Fruit fly (Drosophila melanogaster) whole organism, embryonic: ENCODE measurements around the gene Spec2.
A peak's percentile ranks its signal among the peaks of the same experiment; 100 is the strongest.

Source experiments
- Bdp1 ChIP-seq: fragments of 200-800 bp; sonication (Bioruptor generic); optimal IDR thresholded peaks from 3 replicates; lab custom pipeline; 2016; ENCODE audit warnings: missing biosample characterization, missing genetic modification characterization
- Bgb ChIP-seq: fragments of 200-800 bp; sonication (Bioruptor generic); IDR thresholded peaks from 2 replicates; pipeline ENCODE4 v1.3.6; 2022; ENCODE audit warnings: missing biosample characterization, missing genetic modification characterization; ENCODE audit not compliant: partially characterized antibody
- CG11695 ChIP-seq: fragments of 200-800 bp; sonication (Bioruptor generic); IDR thresholded peaks from 3 replicates; pipeline ENCODE4 v1.3.6; 2022; ENCODE audit warnings: missing biosample characterization, missing genetic modification characterization
- CG11723 ChIP-seq: fragments of 200-800 bp; sonication (Bioruptor generic); optimal IDR thresholded peaks from 2 replicates; lab custom pipeline; 2017; ENCODE audit warnings: missing biosample characterization, mild to moderate bottlenecking, missing genetic modification characterization
- CG12942 ChIP-seq: fragments of 200-800 bp; sonication (Bioruptor generic); optimal IDR thresholded peaks from 3 replicates; lab custom pipeline; 2016; ENCODE audit warnings: missing biosample characterization, missing genetic modification characterization
- CG14667 ChIP-seq: fragments of 200-800 bp; sonication (Bioruptor generic); IDR thresholded peaks from 2 replicates; pipeline ENCODE4 v1.3.6; 2022; ENCODE audit warnings: missing biosample characterization, missing genetic modification characterization
- CG15514 ChIP-seq: fragments of 200-800 bp; sonication (Bioruptor generic); optimal IDR thresholded peaks from 3 replicates; lab custom pipeline; 2017; ENCODE audit warnings: missing biosample characterization, missing genetic modification characterization, mild to moderate bottlenecking, moderate library complexity, missing genetic modification reagents
- CG1602 ChIP-seq: fragments of 200-800 bp; sonication (Bioruptor generic); optimal IDR thresholded peaks from 3 replicates; lab custom pipeline; 2016; ENCODE audit warnings: missing biosample characterization, missing genetic modification characterization
- CG16815 ChIP-seq: fragments of 200-800 bp; sonication (Bioruptor generic); optimal IDR thresholded peaks from 3 replicates; lab custom pipeline; 2017; ENCODE audit warnings: missing biosample characterization, mild to moderate bottlenecking, missing genetic modification characterization
- CG17186 ChIP-seq: fragments of 200-800 bp; sonication (Bioruptor generic); optimal IDR thresholded peaks from 3 replicates; lab custom pipeline; 2017; ENCODE audit warnings: missing biosample characterization, missing genetic modification reagents, missing genetic modification characterization
- CG17612 ChIP-seq: fragments of 200-800 bp; sonication (Bioruptor generic); IDR thresholded peaks from 2 replicates; pipeline ENCODE4 v1.3.6; 2022; ENCODE audit warnings: missing biosample characterization, missing genetic modification characterization
- CG17912 ChIP-seq: fragments of 200-800 bp; sonication (Bioruptor generic); optimal IDR thresholded peaks from 2 replicates; lab custom pipeline; 2018; ENCODE audit warnings: missing biosample characterization, mild to moderate bottlenecking, missing genetic modification characterization
- CG2199 ChIP-seq: fragments of 200-800 bp; sonication (Bioruptor generic); IDR thresholded peaks from 3 replicates; pipeline ENCODE4 v1.3.6; 2022; ENCODE audit warnings: missing biosample characterization, missing genetic modification characterization
- CG30020 ChIP-seq: fragments of 200-800 bp; optimal IDR thresholded peaks from 2 replicates; lab custom pipeline; 2019; ENCODE audit warnings: missing biosample characterization, mild to moderate bottlenecking, missing genetic modification characterization, moderate library complexity
- CG31365 ChIP-seq: fragments of 200-800 bp; sonication (Bioruptor generic); optimal IDR thresholded peaks from 2 replicates; lab custom pipeline; 2018; ENCODE audit warnings: missing biosample characterization, mild to moderate bottlenecking, missing genetic modification characterization
- CG33213 ChIP-seq: fragments of 200-800 bp; sonication (Bioruptor generic); optimal IDR thresholded peaks from 3 replicates; lab custom pipeline; 2016; ENCODE audit warnings: missing biosample characterization, missing genetic modification characterization
- CG3838 ChIP-seq: fragments of 200-800 bp; sonication (Bioruptor generic); optimal IDR thresholded peaks from 3 replicates; lab custom pipeline; 2016; ENCODE audit warnings: missing biosample characterization, missing genetic modification characterization
- CG4404 ChIP-seq: fragments of 200-800 bp; sonication (Bioruptor generic); IDR thresholded peaks from 2 replicates; pipeline ENCODE4 v1.3.6; 2022; ENCODE audit warnings: missing biosample characterization, missing genetic modification characterization
- CG4820 ChIP-seq: fragments of 200-800 bp; sonication (Bioruptor generic); optimal IDR thresholded peaks from 3 replicates; lab custom pipeline; 2016; ENCODE audit warnings: missing biosample characterization, missing genetic modification characterization
- CG4854 ChIP-seq: fragments of 200-800 bp; sonication (Bioruptor generic); optimal IDR thresholded peaks from 2 replicates; lab custom pipeline; 2016; ENCODE audit warnings: missing biosample characterization, missing genetic modification characterization, inconsistent platforms
- CG6854 ChIP-seq: fragments of 200-800 bp; sonication (Bioruptor generic); optimal IDR thresholded peaks from 3 replicates; lab custom pipeline; 2017; ENCODE audit warnings: missing biosample characterization, mild to moderate bottlenecking, missing genetic modification characterization
- CG7963 ChIP-seq: fragments of 200-800 bp; sonication (Bioruptor generic); IDR thresholded peaks from 3 replicates; pipeline ENCODE4 v1.3.6; 2022; ENCODE audit warnings: missing biosample characterization, missing genetic modification characterization; ENCODE audit not compliant: partially characterized antibody
- CG8765 ChIP-seq: fragments of 200-800 bp; sonication (Bioruptor generic); IDR thresholded peaks from 2 replicates; pipeline ENCODE4 v1.3.6; 2022; ENCODE audit warnings: missing biosample characterization, missing genetic modification characterization
- CHES-1-like ChIP-seq: fragments of 200-800 bp; sonication (Bioruptor generic); optimal IDR thresholded peaks from 2 replicates; lab custom pipeline; 2016; ENCODE audit warnings: missing biosample characterization, missing genetic modification characterization
- CTCF ChIP-seq: fragments of 200-800 bp; sonication (Bioruptor generic); optimal IDR thresholded peaks from 2 replicates; lab custom pipeline; 2017; ENCODE audit warnings: missing biosample characterization, mild to moderate bottlenecking, missing genetic modification characterization, moderate library complexity
- Dip2 ChIP-seq: fragments of 200-800 bp; sonication (Bioruptor generic); IDR thresholded peaks from 2 replicates; pipeline ENCODE4 v1.3.6; 2022; ENCODE audit warnings: missing biosample characterization, missing genetic modification characterization
- ERR ChIP-seq: fragments of 200-800 bp; sonication (Bioruptor generic); optimal IDR thresholded peaks from 2 replicates; lab custom pipeline; 2016; ENCODE audit warnings: missing biosample characterization, missing genetic modification characterization
- Ets65A ChIP-seq: fragments of 200-800 bp; sonication (Bioruptor generic); peaks from one replicate; lab custom pipeline; 2016; ENCODE audit warnings: missing biosample characterization, missing genetic modification characterization
- Gsc ChIP-seq: fragments of 200-800 bp; sonication (Bioruptor generic); IDR thresholded peaks from 2 replicates; pipeline ENCODE4 v1.3.6; 2022; ENCODE audit warnings: missing biosample characterization, missing genetic modification characterization
- Gug ChIP-seq: fragments of 200-800 bp; sonication (Bioruptor generic); IDR thresholded peaks from 4 replicates; pipeline ENCODE4 v1.3.6; 2022; ENCODE audit warnings: missing biosample characterization, missing genetic modification characterization
- H2.0 ChIP-seq: fragments of 200-800 bp; sonication (Bioruptor generic); IDR thresholded peaks from 2 replicates; pipeline ENCODE4 v1.3.6; 2022; ENCODE audit warnings: missing biosample characterization, missing genetic modification characterization
- HLHmδ ChIP-seq: fragments of 200-800 bp; sonication (Bioruptor generic); optimal IDR thresholded peaks from 2 replicates; lab custom pipeline; 2018; ENCODE audit warnings: missing biosample characterization, mild to moderate bottlenecking, missing genetic modification characterization, moderate library complexity
- NC2α ChIP-seq: fragments of 200-800 bp; sonication (Bioruptor generic); optimal IDR thresholded peaks from 2 replicates; lab custom pipeline; 2016; ENCODE audit warnings: missing biosample characterization, missing genetic modification characterization
- Oli ChIP-seq: fragments of 200-800 bp; sonication (Bioruptor generic); optimal IDR thresholded peaks from 2 replicates; lab custom pipeline; 2018; ENCODE audit warnings: missing biosample characterization, mild to moderate bottlenecking, missing genetic modification characterization, moderate library complexity
- Side ChIP-seq: fragments of 200-800 bp; sonication (Bioruptor generic); optimal IDR thresholded peaks from 2 replicates; lab custom pipeline; 2016; ENCODE audit warnings: missing biosample characterization, missing genetic modification characterization
- Sin3A ChIP-seq: fragments of >200 bp; optimal IDR thresholded peaks from 2 replicates; lab custom pipeline; 2018
- Tbp ChIP-seq: fragments of >200 bp; optimal IDR thresholded peaks from 2 replicates; lab custom pipeline; 2018; ENCODE audit warnings: missing biosample characterization, missing genetic modification characterization
- Usf ChIP-seq: fragments of 200-800 bp; sonication (Bioruptor generic); optimal IDR thresholded peaks from 2 replicates; lab custom pipeline; 2017; ENCODE audit warnings: missing genotype, missing biosample characterization, missing genetic modification characterization
- YL-1 ChIP-seq: fragments of 200-800 bp; sonication (Bioruptor generic); optimal IDR thresholded peaks from 3 replicates; lab custom pipeline; 2017; ENCODE audit warnings: missing biosample characterization, mild to moderate bottlenecking, missing genetic modification characterization
- dmrt99B ChIP-seq: fragments of 200-800 bp; sonication (Bioruptor generic); optimal IDR thresholded peaks from 2 replicates; lab custom pipeline; 2018; ENCODE audit warnings: missing biosample characterization, mild to moderate bottlenecking, missing genetic modification characterization, moderate library complexity
- ems ChIP-seq: fragments of 200-800 bp; sonication (Bioruptor generic); optimal IDR thresholded peaks from 3 replicates; lab custom pipeline; 2016; ENCODE audit warnings: missing biosample characterization, missing genetic modification characterization
- en ChIP-seq: fragments of 200-800 bp; sonication (Bioruptor generic); optimal IDR thresholded peaks from 2 replicates; lab custom pipeline; 2016; ENCODE audit warnings: missing biosample characterization, missing genetic modification characterization
- ham ChIP-seq: fragments of 200-800 bp; sonication (Bioruptor generic); IDR thresholded peaks from 2 replicates; pipeline ENCODE4 v1.3.6; 2022; ENCODE audit warnings: missing biosample characterization, missing genetic modification characterization
- hb ChIP-seq: fragments of 200-800 bp; sonication (Bioruptor generic); IDR thresholded peaks from 3 replicates; pipeline ENCODE4 v1.3.6; 2022; ENCODE audit warnings: missing biosample characterization, missing genetic modification characterization; ENCODE audit not compliant: partially characterized antibody
- kay ChIP-seq: fragments of 200-800 bp; sonication (Bioruptor generic); optimal IDR thresholded peaks from 2 replicates; lab custom pipeline; 2016; ENCODE audit warnings: missing biosample characterization, missing genetic modification characterization
- klu ChIP-seq: fragments of 200-800 bp; sonication (Bioruptor generic); IDR thresholded peaks from 2 replicates; pipeline ENCODE4 v1.3.6; 2022; ENCODE audit warnings: missing biosample characterization, missing genetic modification characterization
- mld ChIP-seq: fragments of 200-800 bp; sonication (Bioruptor generic); IDR thresholded peaks from 3 replicates; pipeline ENCODE4 v1.3.6; 2022; ENCODE audit warnings: missing biosample characterization, missing genetic modification characterization; ENCODE audit not compliant: partially characterized antibody
- nom ChIP-seq: fragments of 200-800 bp; sonication (Bioruptor generic); optimal IDR thresholded peaks from 2 replicates; lab custom pipeline; 2017; ENCODE audit warnings: missing biosample characterization, missing genetic modification characterization, mild to moderate bottlenecking, moderate library complexity, missing genetic modification reagents
- repo ChIP-seq: fragments of 200-800 bp; sonication (Bioruptor generic); optimal IDR thresholded peaks from 2 replicates; lab custom pipeline; 2016; ENCODE audit warnings: missing biosample characterization, missing genetic modification characterization
- schlank ChIP-seq: fragments of 200-800 bp; sonication (Bioruptor generic); optimal IDR thresholded peaks from 2 replicates; lab custom pipeline; 2018; ENCODE audit warnings: missing biosample characterization, mild to moderate bottlenecking, missing genetic modification characterization
- sens-2 ChIP-seq: fragments of 200-800 bp; sonication (Bioruptor generic); IDR thresholded peaks from 2 replicates; pipeline ENCODE4 v1.3.6; 2022; ENCODE audit warnings: missing biosample characterization, missing genetic modification characterization
- usp ChIP-seq: fragments of >200 bp; optimal IDR thresholded peaks from 2 replicates; lab custom pipeline; 2017; ENCODE audit warnings: missing biosample characterization, missing genetic modification characterization
- zen ChIP-seq: fragments of 200-800 bp; sonication (Bioruptor generic); optimal IDR thresholded peaks from 3 replicates; lab custom pipeline; 2018; ENCODE audit warnings: missing biosample characterization, mild to moderate bottlenecking, missing genetic modification characterization, moderate library complexity

Gene Spec2

DNA sequence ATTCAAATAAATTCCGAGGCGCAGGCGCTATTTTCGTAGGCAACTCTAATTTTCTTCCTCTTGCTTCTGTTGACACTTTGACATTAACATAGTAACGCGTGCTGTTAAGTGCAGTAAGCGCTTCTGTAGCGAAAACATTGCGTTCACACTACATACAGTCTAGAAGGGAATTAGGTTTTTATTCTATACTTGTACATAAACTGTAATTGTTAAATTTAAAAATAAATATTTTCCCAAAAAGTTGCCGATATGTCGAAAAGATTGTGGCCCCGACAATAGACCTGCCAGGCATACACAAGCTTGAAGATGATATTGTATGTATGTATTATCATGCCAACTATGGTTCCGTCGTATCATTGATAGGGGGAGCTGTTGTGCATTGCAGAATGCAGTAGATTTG lies 17.4 kb downstream of the Spec2 start, which contains the start of gene asl (continued):
- TF ChIP-seq CG14667 (no peak), zen (tag; lab: Kevin White, UChicago) (peak; percentile 68), CG8765 (GFP tag; lab: Robert Waterston, UW) (peak; percentile 63), ems (GFP tag; lab: Kevin White, UChicago) (peak; percentile 52), HLHmδ (GFP tag; lab: Kevin White, UChicago) (no peak), Bdp1 (GFP tag; lab: Kevin White, UChicago) (peak; percentile 32), CG4404 (GFP tag; lab: Robert Waterston, UW) (no peak), ERR (GFP tag; lab: Kevin White, UChicago) (no peak), NC2α (no peak), CG4820 (GFP tag; lab: Kevin White, UChicago) (peak; percentile 27), CG16815 (GFP tag; lab: Kevin White, UChicago) (peak; percentile 39), CG17186 (GFP tag; lab: Kevin White, UChicago) (peak; percentile 100), Bgb (peak; percentile 44; the same call in 1 of the 2 replicates), Gsc (no peak), H2.0 (no peak), Usf (no peak), repo (GFP tag; lab: Kevin White, UChicago) (peak; percentile 20), hb (GFP tag; lab: Robert Waterston, UW) (no peak), CHES-1-like (peak; percentile 58), YL-1 (GFP tag; lab: Kevin White, UChicago) (peak; percentile 91), CG11695 (GFP tag; lab: Robert Waterston, UW) (peak; percentile 35; the same call in 1 of the 3 replicates), CTCF (GFP tag; lab: Kevin White, UChicago) (peak; percentile 94), schlank (no peak), en (GFP tag; lab: Kevin White, UChicago) (no peak), CG30020 (tag; lab: Kevin White, UChicago) (peak; percentile 94), CG17912 (GFP tag; lab: Kevin White, UChicago) (peak; percentile 59), CG1602 (GFP tag; lab: Kevin White, UChicago) (peak; percentile 38), Sin3A (lab: Kevin White, UChicago) (peak; percentile 74), sens-2 (GFP tag; lab: Robert Waterston, UW) (no peak), Tbp (GFP tag; lab: Kevin White, UChicago) (peak; percentile 2), Gug (GFP tag; lab: Robert Waterston, UW) (no peak), CG33213 (GFP tag; lab: Kevin White, UChicago) (peak; percentile 66), CG7963 (no peak), CG4854 (peak; percentile 59), klu (GFP tag; lab: Robert Waterston, UW) (no peak), Oli (peak; percentile 60), Side (GFP tag; lab: Kevin White, UChicago) (peak; percentile 23), CG2199 (0 out of 3 replicates have a peak, but pooled peaks have one; percentile 20), CG31365 (no peak), dmrt99B (tag; lab: Kevin White, UChicago) (no peak), CG11723 (GFP tag; lab: Kevin White, UChicago) (peak; percentile 15), nom (GFP tag; lab: Kevin White, UChicago) (peak; percentile 48), Ets65A (peak; percentile 94), CG3838 (GFP tag; lab: Kevin White, UChicago) (peak; percentile 14), Dip2 (GFP tag; lab: Robert Waterston, UW) (no peak), mld (GFP tag; lab: Robert Waterston, UW) (no peak), CG17612 (no peak), CG6854 (GFP tag; lab: Kevin White, UChicago) (no peak), kay (GFP tag; lab: Kevin White, UChicago) (no peak), ham (GFP tag; lab: Robert Waterston, UW) (no peak), usp (no peak), CG12942 (peak; percentile 4), CG15514 (GFP tag; lab: Kevin White, UChicago) (peak; percentile 71)
